Fruit fly (Drosophila melanogaster) whole organism, embryonic: ENCODE data around the gene Elp3.

ENCODE experiments used
- Ada2b ChIP-seq: fragments of 200-800 bp; sonication (Bioruptor generic); IDR thresholded peaks from 2 replicates; pipeline ENCODE4 v1.3.6; 2022; ENCODE audit warnings: missing biosample characterization, missing genetic modification characterization
- CG11560 ChIP-seq: fragments of 200-800 bp; sonication (Bioruptor generic); IDR thresholded peaks from 3 replicates; pipeline ENCODE4 v1.3.6; 2022; ENCODE audit warnings: missing biosample characterization, missing genetic modification characterization
- CG11696 ChIP-seq: fragments of 200-800 bp; sonication (Bioruptor generic); IDR thresholded peaks from 2 replicates; pipeline ENCODE4 v1.3.6; 2022; ENCODE audit warnings: missing biosample characterization, missing genetic modification characterization
- CG11723 ChIP-seq: fragments of 200-800 bp; sonication (Bioruptor generic); optimal IDR thresholded peaks from 2 replicates; lab custom pipeline; 2017; ENCODE audit warnings: missing biosample characterization, mild to moderate bottlenecking, missing genetic modification characterization
- CG13287 ChIP-seq: fragments of 200-800 bp; sonication (Bioruptor generic); IDR thresholded peaks from 2 replicates; pipeline ENCODE4 v1.3.6; 2022; ENCODE audit warnings: missing biosample characterization, missing genetic modification characterization; ENCODE audit not compliant: partially characterized antibody
- CG14014 ChIP-seq: fragments of 200-800 bp; sonication (Bioruptor generic); IDR thresholded peaks from 2 replicates; pipeline ENCODE4 v1.3.6; 2022; ENCODE audit warnings: missing biosample characterization, missing genetic modification characterization
- CG15073 ChIP-seq: fragments of 200-800 bp; sonication (Bioruptor generic); optimal IDR thresholded peaks from 2 replicates; lab custom pipeline; 2016; ENCODE audit warnings: missing biosample characterization, missing genetic modification characterization
- CG1529 ChIP-seq: fragments of 200-800 bp; sonication (Bioruptor generic); optimal IDR thresholded peaks from 3 replicates; lab custom pipeline; 2018; ENCODE audit warnings: missing biosample characterization, missing genetic modification characterization
- CG1603 ChIP-seq: fragments of 200-800 bp; sonication (Bioruptor generic); optimal IDR thresholded peaks from 2 replicates; lab custom pipeline; 2019; ENCODE audit warnings: missing biosample characterization, mild to moderate bottlenecking, missing genetic modification characterization, moderate library complexity
- CG17912 ChIP-seq: fragments of 200-800 bp; sonication (Bioruptor generic); optimal IDR thresholded peaks from 2 replicates; lab custom pipeline; 2018; ENCODE audit warnings: missing biosample characterization, mild to moderate bottlenecking, missing genetic modification characterization
- CG18476 ChIP-seq: fragments of 200-800 bp; sonication (Bioruptor generic); optimal IDR thresholded peaks from 2 replicates; lab custom pipeline; 2016; ENCODE audit warnings: missing biosample characterization, mild to moderate bottlenecking, missing genetic modification characterization
- CG18599 ChIP-seq: fragments of 200-800 bp; sonication (Bioruptor generic); optimal IDR thresholded peaks from 3 replicates; lab custom pipeline; 2017; ENCODE audit warnings: missing biosample characterization, missing genetic modification characterization, mild to moderate bottlenecking, moderate library complexity, missing genetic modification reagents
- CG30020 ChIP-seq: fragments of 200-800 bp; optimal IDR thresholded peaks from 2 replicates; lab custom pipeline; 2019; ENCODE audit warnings: missing biosample characterization, mild to moderate bottlenecking, missing genetic modification characterization, moderate library complexity
- CG32532 ChIP-seq: fragments of 200-800 bp; sonication (Bioruptor generic); IDR thresholded peaks from 2 replicates; pipeline ENCODE4 v1.3.6; 2022; ENCODE audit warnings: missing biosample characterization, missing genetic modification characterization
- CG34422 ChIP-seq: fragments of 200-800 bp; sonication (Bioruptor generic); IDR thresholded peaks from 3 replicates; pipeline ENCODE4 v1.3.6; 2022; ENCODE audit warnings: missing biosample characterization, missing genetic modification characterization
- CG3726 ChIP-seq: fragments of 200-800 bp; sonication (Bioruptor generic); IDR thresholded peaks from 3 replicates; pipeline ENCODE4, ENCODE4 v1.3.6; 2022; ENCODE audit warnings: missing biosample characterization, missing genetic modification characterization
- CG6654 ChIP-seq: fragments of 200-800 bp; sonication (Bioruptor generic); optimal IDR thresholded peaks from 2 replicates; lab custom pipeline; 2017; ENCODE audit warnings: missing biosample characterization, mild to moderate bottlenecking, missing genetic modification characterization
- CG7786 ChIP-seq: fragments of 200-800 bp; sonication (Bioruptor generic); optimal IDR thresholded peaks from 2 replicates; lab custom pipeline; 2016; ENCODE audit warnings: missing biosample characterization, missing genetic modification characterization
- CG8290 ChIP-seq, 3 experiments: fragments of 200-800 bp; sonication (Bioruptor generic); optimal IDR thresholded peaks; 2 replicates each; lab custom pipeline; 2016 to 2019; ENCODE audit warnings: missing biosample characterization in 3 of 3, missing genetic modification characterization in 3 of 3, mild to moderate bottlenecking in 2 of 3, moderate library complexity in 1 of 3
- CG9797 ChIP-seq: fragments of 200-800 bp; sonication (Bioruptor generic); optimal IDR thresholded peaks from 3 replicates; lab custom pipeline; 2018; ENCODE audit warnings: missing biosample characterization, mild to moderate bottlenecking, missing genetic modification characterization
- Doc2 ChIP-seq: fragments of 200-800 bp; sonication (Bioruptor generic); IDR thresholded peaks from 2 replicates; pipeline ENCODE4 v1.3.6; 2022; ENCODE audit warnings: missing biosample characterization, missing genetic modification characterization
- Doc3 ChIP-seq: fragments of 200-800 bp; sonication (Bioruptor generic); IDR thresholded peaks from 3 replicates; pipeline ENCODE4 v1.3.6; 2022; ENCODE audit warnings: missing biosample characterization, missing genetic modification characterization; ENCODE audit not compliant: partially characterized antibody
- HLH54F ChIP-seq: fragments of 200-800 bp; sonication (Bioruptor generic); optimal IDR thresholded peaks from 3 replicates; lab custom pipeline; 2016; ENCODE audit warnings: missing biosample characterization, missing genetic modification characterization
- Hmr ChIP-seq: fragments of 200-800 bp; sonication (Bioruptor generic); optimal IDR thresholded peaks from 3 replicates; lab custom pipeline; 2017; ENCODE audit warnings: mild to moderate bottlenecking, missing biosample characterization, missing genetic modification reagents, missing genetic modification characterization
- Hr3 ChIP-seq: fragments of 200-800 bp; sonication (Bioruptor generic); optimal IDR thresholded peaks from 3 replicates; lab custom pipeline; 2016; ENCODE audit warnings: missing biosample characterization, missing genetic modification characterization
- Max ChIP-seq: fragments of 200-800 bp; sonication (Bioruptor generic); optimal IDR thresholded peaks from 2 replicates; lab custom pipeline; 2016; ENCODE audit warnings: missing biosample characterization, mild to moderate bottlenecking, missing genetic modification characterization
- NC2β ChIP-seq: fragments of 200-800 bp; sonication (Bioruptor generic); optimal IDR thresholded peaks from 2 replicates; lab custom pipeline; 2016; ENCODE audit warnings: missing biosample characterization, missing genetic modification characterization
- Sry-β ChIP-seq: fragments of 200-800 bp; sonication (Bioruptor generic); optimal IDR thresholded peaks from 2 replicates; lab custom pipeline; 2018; ENCODE audit warnings: missing biosample characterization, mild to moderate bottlenecking, missing genetic modification characterization, moderate library complexity
- dimm ChIP-seq: fragments of 200-800 bp; sonication (Bioruptor generic); IDR thresholded peaks from 2 replicates; pipeline ENCODE4 v1.3.6; 2022; ENCODE audit warnings: missing biosample characterization, missing genetic modification characterization
- ems ChIP-seq: fragments of 200-800 bp; sonication (Bioruptor generic); optimal IDR thresholded peaks from 3 replicates; lab custom pipeline; 2016; ENCODE audit warnings: missing biosample characterization, missing genetic modification characterization
- exex ChIP-seq: fragments of 200-800 bp; sonication (Bioruptor generic); optimal IDR thresholded peaks from 4 replicates; lab custom pipeline; 2018; ENCODE audit warnings: missing biosample characterization, mild to moderate bottlenecking, missing genetic modification characterization, moderate library complexity
- eyg ChIP-seq: fragments of 200-800 bp; sonication (Bioruptor generic); optimal IDR thresholded peaks from 3 replicates; lab custom pipeline; 2016; ENCODE audit warnings: missing biosample characterization, missing genetic modification characterization
- fd64A ChIP-seq: fragments of 200-800 bp; sonication (Bioruptor generic); optimal IDR thresholded peaks from 3 replicates; lab custom pipeline; 2018; ENCODE audit warnings: missing biosample characterization, mild to moderate bottlenecking, missing genetic modification characterization
- gem ChIP-seq: fragments of 200-800 bp; sonication (Bioruptor generic); optimal IDR thresholded peaks from 2 replicates; lab custom pipeline; 2019; ENCODE audit warnings: missing biosample characterization, mild to moderate bottlenecking, missing genetic modification characterization, moderate library complexity
- gro ChIP-seq: fragments of 200-800 bp; sonication (Bioruptor generic); optimal IDR thresholded peaks from 2 replicates; lab custom pipeline; 2016; ENCODE audit warnings: missing biosample characterization, missing genetic modification characterization
- inv ChIP-seq: fragments of 200-800 bp; sonication (Bioruptor generic); IDR thresholded peaks from 2 replicates; pipeline ENCODE4 v1.3.6; 2022; ENCODE audit warnings: missing biosample characterization, missing genetic modification characterization; ENCODE audit not compliant: partially characterized antibody
- phol ChIP-seq: fragments of 200-800 bp; sonication (Bioruptor generic); optimal IDR thresholded peaks from 3 replicates; lab custom pipeline; 2018; ENCODE audit warnings: missing biosample characterization, mild to moderate bottlenecking, missing genetic modification characterization, moderate library complexity
- prd ChIP-seq, 3 experiments: fragments of >200 bp in 2 of 3; fragments of 200-800 bp in 1 of 3; sonication (Bioruptor generic) in 1 of 3; optimal IDR thresholded peaks in 2 of 3; IDR thresholded peaks in 1 of 3; 2 replicates in 2 of 3; 3 replicates in 1 of 3; pipeline versions ENCODE4 v1.3.6 to Lab custom; 2017 to 2022; ENCODE audit warnings: missing biosample characterization in 1 of 3, missing genetic modification characterization in 1 of 3
- pzg ChIP-seq: fragments of 200-800 bp; sonication (Bioruptor generic); optimal IDR thresholded peaks from 3 replicates; lab custom pipeline; 2018; ENCODE audit warnings: missing biosample characterization, mild to moderate bottlenecking, missing genetic modification characterization, moderate library complexity
- scrt ChIP-seq: fragments of 200-800 bp; sonication (Bioruptor generic); optimal IDR thresholded peaks from 2 replicates; lab custom pipeline; 2018; ENCODE audit warnings: missing biosample characterization, mild to moderate bottlenecking, missing genetic modification characterization, moderate library complexity
- sens ChIP-seq: fragments of 200-800 bp; sonication (Bioruptor generic); peaks from one replicate; lab custom pipeline; 2016; ENCODE audit warnings: missing biosample characterization, missing genetic modification characterization
- seq ChIP-seq: fragments of 200-800 bp; sonication (Bioruptor generic); IDR thresholded peaks from 2 replicates; pipeline ENCODE4 v1.3.6; 2022; ENCODE audit warnings: missing biosample characterization, missing genetic modification characterization
- shn ChIP-seq: fragments of 200-800 bp; sonication (Bioruptor generic); optimal IDR thresholded peaks from 3 replicates; lab custom pipeline; 2016; ENCODE audit warnings: missing biosample characterization, missing genetic modification characterization

Elp3 gene

dm6 chr2L:4422154-4422553 is 22.4 kb upstream of the Elp3 start (continued):
- TF ChIP-seq gem (tag; lab: Kevin White, UChicago) (peak; percentile 10), CG32532 (GFP tag; lab: Robert Waterston, UW) (peak; percentile 18; the same call in 1 of the 2 replicates), prd (optimal IDR thresholded peaks at IDR 0.05; lab: Kevin White, UChicago) (no peak), prd (GFP tag; IDR thresholded peaks at IDR 0.05; lab: Robert Waterston, UW) (peak; percentile 28; the same call in 1 of the 3 replicates), CG17912 (GFP tag; lab: Kevin White, UChicago) (no peak), Ada2b (GFP tag; lab: Robert Waterston, UW) (peak; percentile 19; the same call in 1 of the 2 replicates), Hmr (peak; percentile 31), CG11696 (no peak), sens (GFP tag; lab: Kevin White, UChicago) (peak; percentile 3), CG18599 (GFP tag; lab: Kevin White, UChicago) (peak; percentile 49), dimm (peak; percentile 23; the same call in 1 of the 2 replicates)

- TF ChIP-seq scrt (GFP tag; lab: Kevin White, UChicago) (no peak), CG32532 (GFP tag; lab: Robert Waterston, UW) (no peak), Hr3 (GFP tag; lab: Kevin White, UChicago) (no peak), HLH54F (GFP tag; lab: Kevin White, UChicago) (no peak), CG6654 (GFP tag; lab: Kevin White, UChicago) (no peak), eyg (GFP tag; lab: Kevin White, UChicago) (no peak), Sry-β (GFP tag; lab: Kevin White, UChicago) (no peak), CG13287 (no peak), CG14014 (GFP tag; lab: Robert Waterston, UW) (no peak), CG1603 (no peak), shn (GFP tag; lab: Kevin White, UChicago) (no peak), gro (GFP tag; lab: Kevin White, UChicago) (no peak), CG8290 (GFP tag; optimal IDR thresholded peaks at IDR 0.05; lab: Kevin White, UChicago) (no peak), CG8290 (tag; optimal IDR thresholded peaks at IDR 0.05; lab: Kevin White, UChicago) (no peak), CG18599 (GFP tag; lab: Kevin White, UChicago) (no peak), ems (GFP tag; lab: Kevin White, UChicago) (no peak), CG34422 (GFP tag; lab: Robert Waterston, UW) (no peak), CG3726 (GFP tag; lab: Robert Waterston, UW) (no peak), fd64A (GFP tag; lab: Kevin White, UChicago) (no peak), CG9797 (GFP tag; lab: Kevin White, UChicago) (no peak), CG30020 (no peak)
- TF ChIP-seq, all 482 proteins: peak for 0
These were observed 10.9 kb upstream of the Elp3 start, which contains the start of the genes CG34177 and CG34178 for dm6 chr2L:4433608-4434007. CG34177 (plus strand) TSS chr2L:4433908. CG34178 (plus strand) TSS chr2L:4433908.

dm6 chr2L:4437487-4437886 is 7.0 kb upstream of the Elp3 start, which contains the start of gene CG43056:
CG43056 (plus strand) TSS chr2L:4437787.
- TF ChIP-seq scrt (GFP tag; lab: Kevin White, UChicago) (peak; percentile 13), Doc2 (GFP tag; lab: Robert Waterston, UW) (no peak), pzg (GFP tag; lab: Kevin White, UChicago) (no peak)

- peak; percentile 13 for TF ChIP-seq CG7786 (GFP tag; lab: Kevin White, UChicago)
- peak; percentile 53 for TF ChIP-seq Max (GFP tag; lab: Kevin White, UChicago)
- peak; percentile 45 for TF ChIP-seq CG18476 (GFP tag; lab: Kevin White, UChicago)
- TF ChIP-seq inv = no peak
- peak; percentile 53 for TF ChIP-seq CG11723
- no peak for TF ChIP-seq NC2β (GFP tag; lab: Kevin White, UChicago)
- no peak for TF ChIP-seq Doc3 (GFP tag; lab: Robert Waterston, UW)
- 0 out of 2 replicates have a peak, but pooled peaks have one; percentile 15 for TF ChIP-seq CG13287
- no peak for TF ChIP-seq CG15073
- 0 out of 3 replicates have a peak, but pooled peaks have one; percentile 51 for TF ChIP-seq CG11560 (tag; lab: Robert Waterston, UW)
- TF ChIP-seq exex (tag; lab: Kevin White, UChicago) = no peak
- TF ChIP-seq CG1529 (GFP tag; lab: Kevin White, UChicago) = no peak
- TF ChIP-seq phol (tag; lab: Kevin White, UChicago) = no peak
- peak; percentile 53; the same call in 1 of the 2 replicates for TF ChIP-seq seq (GFP tag; lab: Robert Waterston, UW)
These were observed 3.4 kb upstream of the Elp3 start, which contains the start of gene CG15431 for dm6 chr2L:4440881-4441737. CG15431 (minus strand) TSS chr2L:4441282.
